Worm (Caenorhabditis elegans) whole organism, L4/young adult: ENCODE results near the gene rig-1.

ENCODE experiments used
- dao-5 ChIP-seq: sonication (generic microtip); optimal IDR thresholded peaks from 2 replicates; lab custom pipeline; 2016; ENCODE audit warnings: missing genotype, missing genetic modification characterization, moderate library complexity, missing compliant biosample characterization
- him-1 ChIP-seq: sonication (generic microtip); optimal IDR thresholded peaks from 2 replicates; lab custom pipeline; 2016; ENCODE audit warnings: missing genotype, missing genetic modification reagents, missing genetic modification characterization, missing compliant biosample characterization

- TF ChIP-seq him-1 (no peak), dao-5 (tag; lab: Kevin White, UChicago) (no peak)
Measured at ce11 chrX:8612278-8612677, 48.1 kb upstream of the rig-1 start.
